Worm (Caenorhabditis elegans): ENCODE data around the gene Y57A10C.8.

DNA sequence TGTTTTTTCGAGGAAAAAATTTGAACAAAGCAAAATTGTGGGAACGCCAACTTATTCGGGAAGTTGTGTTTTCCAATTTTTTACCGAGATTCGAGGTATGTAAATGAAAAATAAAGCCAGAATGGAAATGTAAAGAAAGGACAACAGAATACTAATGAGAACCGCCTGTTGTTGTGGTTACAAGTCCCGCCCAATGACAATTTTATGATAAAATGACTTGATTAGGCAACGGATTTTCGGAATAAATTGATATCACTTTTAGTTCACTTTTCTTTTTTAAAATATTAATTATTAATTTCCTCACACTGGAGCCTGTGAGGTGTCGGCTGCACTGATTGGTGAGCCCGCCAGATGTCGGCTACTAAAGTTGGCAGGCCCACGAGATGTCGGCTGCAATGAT is 2.7 kb upstream of the Y57A10C.8 start, which contains the start of gene dct-12:
- TF ChIP-seq grh-1 (GFP tag; IDR thresholded peaks at IDR 0.05) (no peak), ceh-88 (GFP tag; IDR thresholded peaks at IDR 0.05) (no peak), aly-2 (tag; optimal IDR thresholded peaks at IDR 0.05) (no peak), fkh-10 (GFP tag; optimal IDR thresholded peaks at IDR 0.05) (no peak), nhr-12 (tag; optimal IDR thresholded peaks at IDR 0.05) (no peak), nhr-237 (tag; optimal IDR thresholded peaks at IDR 0.05) (no peak), snpc-4 (tag; optimal IDR thresholded peaks at IDR 0.05) (no peak), skn-1 (tag; optimal IDR thresholded peaks at IDR 0.05) (no peak), blmp-1 (tag; optimal IDR thresholded peaks at IDR 0.05) (no peak), efl-3 (GFP tag; optimal IDR thresholded peaks at IDR 0.05) (no peak), tbx-2 (tag; optimal IDR thresholded peaks at IDR 0.05) (no peak), jun-1 (tag; optimal IDR thresholded peaks at IDR 0.05) (no peak), lir-3 (tag; optimal IDR thresholded peaks at IDR 0.05; ENCODE audit: poor library complexity) (no peak), unc-86 (tag; optimal IDR thresholded peaks at IDR 0.05) (no peak)

All from whole organism, L1 larva.